Worm (Caenorhabditis elegans): ENCODE results near the gene tofu-7.

DNA sequence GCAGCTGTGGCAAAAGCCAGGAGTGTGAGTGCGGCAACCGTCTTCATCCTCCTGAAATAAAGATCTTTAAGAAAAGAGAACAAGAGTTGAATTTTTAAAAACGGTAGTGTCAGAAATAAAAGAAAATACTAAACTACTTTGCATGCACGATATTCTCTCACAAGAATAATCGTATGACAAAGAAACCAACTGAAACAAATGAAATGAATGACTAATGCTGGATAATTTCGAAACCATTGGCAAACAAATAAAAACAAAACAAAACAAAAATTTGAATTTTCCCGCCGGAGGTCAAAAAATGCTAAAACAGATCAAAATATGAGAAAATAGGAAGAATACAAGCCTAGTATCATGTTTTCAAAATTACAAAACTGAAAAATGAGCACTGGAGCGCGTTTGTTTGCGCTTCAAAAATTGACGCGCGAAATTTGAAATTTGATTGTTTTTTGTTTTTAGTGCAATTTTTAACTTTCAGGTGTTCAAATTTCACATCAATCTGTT lies 19.2 kb upstream of the tofu-7 start, which contains the start of gene cpg-2:
- TF ChIP-seq dao-5 (tag; optimal IDR thresholded peaks at IDR 0.05) (no peak), him-1 (tag; optimal IDR thresholded peaks at IDR 0.05) (no peak)
